Fruit fly (Drosophila melanogaster): ENCODE data around the gene ush.

The ush gene

DNA sequence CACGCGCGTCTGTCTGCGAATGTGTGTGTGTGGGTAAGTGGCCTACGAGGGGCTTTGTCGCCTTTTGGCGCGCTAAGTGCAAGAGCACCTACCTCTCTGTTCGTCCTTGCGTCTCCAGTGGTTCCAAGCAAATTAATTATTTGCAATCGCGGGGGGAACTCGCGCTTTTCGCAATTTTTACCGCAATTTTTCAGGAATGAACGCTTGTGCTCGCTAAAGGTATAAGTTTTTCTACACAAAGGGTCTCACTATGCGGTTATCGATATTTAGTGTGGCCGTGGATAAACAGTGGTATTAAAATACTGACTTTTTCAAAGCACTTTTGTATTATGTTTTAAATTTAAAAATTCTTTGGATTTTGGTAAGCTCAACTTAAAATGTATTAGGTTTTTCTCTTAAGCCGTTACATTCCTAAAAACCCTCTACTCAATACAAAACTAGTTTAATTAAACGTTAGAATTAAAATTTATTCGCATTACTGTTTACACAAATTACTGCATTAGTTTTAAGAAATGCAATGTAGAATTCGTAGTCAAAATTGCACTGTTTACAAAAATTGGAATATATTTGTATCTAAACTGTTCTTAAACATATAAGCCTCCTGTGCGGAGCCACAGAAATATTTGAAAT is 66.4 kb downstream of the ush start, which contains the start of gene lwr (continued):
- TF ChIP-seq CG3163 (GFP tag; optimal IDR thresholded peaks at IDR 0.05), result no peak
- TF ChIP-seq CG17829 (tag; optimal IDR thresholded peaks at IDR 0.05), result peak; percentile 22
- TF ChIP-seq jumu (GFP tag; optimal IDR thresholded peaks at IDR 0.05), result no peak
- TF ChIP-seq nmo (GFP tag; optimal IDR thresholded peaks at IDR 0.05), result peak; percentile 15
- TF ChIP-seq B-H1 (GFP tag; IDR thresholded peaks at IDR 0.05), result no peak
- TF ChIP-seq CG3065 (GFP tag; optimal IDR thresholded peaks at IDR 0.05), result no peak
- TF ChIP-seq Awh (GFP tag; IDR thresholded peaks at IDR 0.05), result no peak
- TF ChIP-seq E2f1 (GFP tag; IDR thresholded peaks at IDR 0.05), result no peak
- no peak for TF ChIP-seq Mes4 (GFP tag; optimal IDR thresholded peaks at IDR 0.05)
- peak; percentile 38 for TF ChIP-seq CG14710 (tag; optimal IDR thresholded peaks at IDR 0.05)
- TF ChIP-seq CG3281 (GFP tag; optimal IDR thresholded peaks at IDR 0.05), result no peak
- peak in 1 of 3 experiments; percentile 32 for TF ChIP-seq Stat92E (GFP tag; optimal IDR thresholded peaks at IDR 0.05)
- no peak for TF ChIP-seq ci (GFP tag; IDR thresholded peaks at IDR 0.05)
- TF ChIP-seq p53 (GFP tag; optimal IDR thresholded peaks at IDR 0.05), result no peak
- TF ChIP-seq sqz (GFP tag; optimal IDR thresholded peaks at IDR 0.05), result no peak
- no peak for TF ChIP-seq Antp (GFP tag; optimal IDR thresholded peaks at IDR 0.05)
- no peak for TF ChIP-seq D19B (GFP tag; optimal IDR thresholded peaks at IDR 0.05)
- peak; percentile 50 for TF ChIP-seq Lhr (GFP tag; optimal IDR thresholded peaks at IDR 0.05)
- TF ChIP-seq CG31224 (GFP tag; IDR thresholded peaks at IDR 0.05), result no peak
- no peak for TF ChIP-seq Xrp1 (GFP tag; IDR thresholded peaks at IDR 0.05)
- TF ChIP-seq ara (GFP tag; IDR thresholded peaks at IDR 0.05), result no peak
- no peak for TF ChIP-seq CG4404 (GFP tag; IDR thresholded peaks at IDR 0.05)
- no peak for TF ChIP-seq CG11723 (GFP tag; optimal IDR thresholded peaks at IDR 0.05)
- no peak for TF ChIP-seq ash1 (GFP tag; optimal IDR thresholded peaks at IDR 0.05)
- no peak for TF ChIP-seq az2 (GFP tag; optimal IDR thresholded peaks at IDR 0.05)
- TF ChIP-seq sob (GFP tag; IDR thresholded peaks at IDR 0.05), result no peak
- no peak for TF ChIP-seq hth (optimal IDR thresholded peaks at IDR 0.05)
- no peak for TF ChIP-seq Hsf (GFP tag; optimal IDR thresholded peaks at IDR 0.05)
- no peak for TF ChIP-seq CG12071 (GFP tag; optimal IDR thresholded peaks at IDR 0.05)
- TF ChIP-seq mam (GFP tag; optimal IDR thresholded peaks at IDR 0.05), result no peak
- TF ChIP-seq CG15011 (GFP tag; optimal IDR thresholded peaks at IDR 0.05), result no peak
- TF ChIP-seq zen (tag; optimal IDR thresholded peaks at IDR 0.05), result no peak
- TF ChIP-seq CG7745 (tag; optimal IDR thresholded peaks at IDR 0.05), result no peak
- TF ChIP-seq Doc3 (GFP tag; IDR thresholded peaks at IDR 0.05; ENCODE audit: partially characterized antibody), result peak; percentile 64
- no peak for TF ChIP-seq CG11247 (GFP tag; IDR thresholded peaks at IDR 0.05)
- no peak for TF ChIP-seq CG6654 (GFP tag; optimal IDR thresholded peaks at IDR 0.05)
- TF ChIP-seq sug (tag; optimal IDR thresholded peaks at IDR 0.05), result peak; percentile 21
- peak; percentile 57 for TF ChIP-seq Scr (GFP tag; IDR thresholded peaks at IDR 0.05; ENCODE audit: partially characterized antibody)
- TF ChIP-seq chn (GFP tag; optimal IDR thresholded peaks at IDR 0.05), result no peak
- peak; percentile 57 for TF ChIP-seq CG2116 (GFP tag; optimal IDR thresholded peaks at IDR 0.05)
- TF ChIP-seq tna (GFP tag; IDR thresholded peaks at IDR 0.05; ENCODE audit: partially characterized antibody), result 0 out of 2 replicates have a peak, but pooled peaks have one; percentile 28
- no peak for TF ChIP-seq pfk (GFP tag; optimal IDR thresholded peaks at IDR 0.05)
- no peak for TF ChIP-seq sc (optimal IDR thresholded peaks at IDR 0.05)
- no peak for TF ChIP-seq sc (GFP tag; optimal IDR thresholded peaks at IDR 0.05)
- TF ChIP-seq dysf (GFP tag; IDR thresholded peaks at IDR 0.05), result no peak
- no peak for TF ChIP-seq gcm (GFP tag; optimal IDR thresholded peaks at IDR 0.05)
- TF ChIP-seq CHES-1-like (GFP tag; optimal IDR thresholded peaks at IDR 0.05), result peak; percentile 18
- no peak for TF ChIP-seq Doc2 (GFP tag; IDR thresholded peaks at IDR 0.05)
- peak; percentile 56; the same call in 2 of the 3 replicates for TF ChIP-seq knrl (GFP tag; IDR thresholded peaks at IDR 0.05; ENCODE audit: partially characterized antibody)
- no peak for TF ChIP-seq run (tag; optimal IDR thresholded peaks at IDR 0.05)
- no peak for TF ChIP-seq CG11696 (GFP tag; IDR thresholded peaks at IDR 0.05)

Data from whole organism, embryonic.